Worm (Caenorhabditis elegans) whole organism, L4 larva: ENCODE data around the gene T25B2.4.
A peak's percentile ranks its signal among the peaks of the same experiment; 100 is the strongest.

Experiments
- D1046.2 ChIP-seq: fragments of 200-800 bp; sonication (Bioruptor generic); IDR thresholded peaks from 2 replicates; pipeline ENCODE4 v1.3.6; 2022; ENCODE audit warnings: missing genetic modification characterization, missing compliant biosample characterization
- T20F7.1 ChIP-seq: fragments of 200-800 bp; sonication (Bioruptor generic); optimal IDR thresholded peaks from 2 replicates; lab custom pipeline; 2018; ENCODE audit warnings: mild to moderate bottlenecking, missing genetic modification characterization, missing compliant biosample characterization
- aha-1 ChIP-seq: fragments of 150-350 bp; peaks from one replicate; lab custom pipeline; 2014; ENCODE audit warnings: missing biosample characterization, missing genetic modification characterization
- ama-1 ChIP-seq: fragments of 150-350 bp; optimal IDR thresholded peaks from 2 replicates; lab custom pipeline; 2014; ENCODE audit warnings: inconsistent platforms, mixed read lengths
- ceh-28 ChIP-seq: fragments of 150-350 bp; optimal IDR thresholded peaks from 2 replicates; lab custom pipeline; 2014; ENCODE audit warnings: missing biosample characterization, missing genetic modification reagents, missing genetic modification characterization
- ceh-82 ChIP-seq: sonication (generic microtip); optimal IDR thresholded peaks from 2 replicates; lab custom pipeline; 2017; ENCODE audit warnings: missing biosample characterization, missing genetic modification characterization
- cey-2 ChIP-seq: sonication (generic microtip); optimal IDR thresholded peaks from 3 replicates; lab custom pipeline; 2017; ENCODE audit warnings: missing genetic modification characterization, mild to moderate bottlenecking, missing compliant biosample characterization, antibody characterized with exemption, borderline replicate concordance; ENCODE audit not compliant: insufficient read depth
- ctbp-1 ChIP-seq: fragments of 200-800 bp; sonication (Bioruptor generic); IDR thresholded peaks from 2 replicates; pipeline ENCODE4 v1.3.6; 2022; ENCODE audit warnings: missing genetic modification reagents, missing genetic modification characterization, missing compliant biosample characterization
- daf-16 ChIP-seq, 3 experiments: sonication (generic microtip); optimal IDR thresholded peaks; 2 replicates each; lab custom pipeline; 2016 to 2017; ENCODE audit warnings: missing genetic modification characterization in 3 of 3, missing genetic modification reagents in 3 of 3, mild to moderate bottlenecking in 2 of 3, missing compliant biosample characterization in 2 of 3, missing biosample characterization in 1 of 3, moderate library complexity in 1 of 3
- dpl-1 ChIP-seq: fragments of 150-350 bp; optimal IDR thresholded peaks from 2 replicates; lab custom pipeline; 2014; ENCODE audit warnings: missing biosample characterization, missing genetic modification reagents, missing genetic modification characterization
- egl-27 ChIP-seq: sonication (generic microtip); optimal IDR thresholded peaks from 3 replicates; lab custom pipeline; 2017; ENCODE audit warnings: missing biosample characterization, missing genetic modification reagents, missing genetic modification characterization
- hlh-11 ChIP-seq: fragments of 200-800 bp; sonication (Bioruptor generic); optimal IDR thresholded peaks from 2 replicates; lab custom pipeline; 2018; ENCODE audit warnings: mild to moderate bottlenecking, missing genetic modification characterization, missing compliant biosample characterization
- hmg-1.1 ChIP-seq: fragments of 200-800 bp; sonication (Bioruptor generic); IDR thresholded peaks from 2 replicates; pipeline ENCODE4 v1.3.6; 2022; ENCODE audit warnings: missing genetic modification reagents, missing genetic modification characterization, missing compliant biosample characterization
- lin-15B ChIP-seq: fragments of 150-350 bp; sonication (generic microtip); optimal IDR thresholded peaks from 3 replicates; lab custom pipeline; 2014; ENCODE audit warnings: missing biosample characterization, missing genetic modification characterization
- lir-3 ChIP-seq: sonication (generic microtip); optimal IDR thresholded peaks from 2 replicates; lab custom pipeline; 2016; ENCODE audit warnings: mild to moderate bottlenecking, missing genetic modification characterization, missing compliant biosample characterization
- mdl-1 ChIP-seq, 2 experiments: fragments of 150-350 bp in 1 of 2; sonication (generic microtip) in 1 of 2; optimal IDR thresholded peaks; 2 replicates each; lab custom pipeline; 2014 to 2017; ENCODE audit warnings: missing biosample characterization in 2 of 2, missing genetic modification characterization in 2 of 2
- mep-1 ChIP-seq: fragments of 150-350 bp; sonication (generic microtip); optimal IDR thresholded peaks from 3 replicates; lab custom pipeline; 2014; ENCODE audit warnings: missing biosample characterization, missing genetic modification characterization
- mes-2 ChIP-seq: sonication (generic microtip); optimal IDR thresholded peaks from 2 replicates; lab custom pipeline; 2016; ENCODE audit warnings: missing genotype, mild to moderate bottlenecking, missing genetic modification characterization, missing compliant biosample characterization; ENCODE audit not compliant: poor library complexity, severe bottlenecking
- nhr-28 ChIP-seq: fragments of 150-350 bp; optimal IDR thresholded peaks from 2 replicates; lab custom pipeline; 2014; ENCODE audit warnings: missing biosample characterization, missing genetic modification characterization
- nhr-42 ChIP-seq: fragments of 200-800 bp; sonication (Bioruptor generic); IDR thresholded peaks from 2 replicates; pipeline ENCODE4 v1.3.6; 2022; ENCODE audit warnings: missing genetic modification characterization, missing compliant biosample characterization
- pha-4 ChIP-seq, 2 experiments: fragments of 150-350 bp in 1 of 2; fragments of 200-800 bp in 1 of 2; sonication (Bioruptor generic) in 1 of 2; IDR thresholded peaks in 1 of 2; optimal IDR thresholded peaks in 1 of 2; 2 replicates each; pipeline versions ENCODE4 v1.3.6 to Lab custom; 2014 to 2022; ENCODE audit warnings: missing genetic modification characterization in 2 of 2, missing genetic modification reagents in 2 of 2, missing biosample characterization in 1 of 2, missing compliant biosample characterization in 1 of 2
- rbr-2 ChIP-seq: sonication (generic microtip); optimal IDR thresholded peaks from 2 replicates; lab custom pipeline; 2016; ENCODE audit warnings: missing genotype, missing genetic modification characterization, missing compliant biosample characterization
- sdz-12 ChIP-seq: fragments of 200-800 bp; sonication (Bioruptor generic); optimal IDR thresholded peaks from 2 replicates; lab custom pipeline; 2018; ENCODE audit warnings: mild to moderate bottlenecking, missing genetic modification characterization, missing compliant biosample characterization
- set-16 ChIP-seq: fragments of 200-800 bp; sonication (Bioruptor generic); IDR thresholded peaks from 2 replicates; pipeline ENCODE4 v1.3.6; 2022; ENCODE audit warnings: missing genetic modification reagents, missing genetic modification characterization, missing compliant biosample characterization
- skn-1 ChIP-seq: fragments of 150-350 bp; optimal IDR thresholded peaks from 2 replicates; lab custom pipeline; 2014; ENCODE audit warnings: missing biosample characterization, missing genetic modification characterization
- snpc-4 ChIP-seq: fragments of 150-350 bp; optimal IDR thresholded peaks from 2 replicates; lab custom pipeline; 2014; ENCODE audit warnings: missing biosample characterization, missing genetic modification characterization
- spr-1 ChIP-seq: sonication (generic microtip); optimal IDR thresholded peaks from 2 replicates; lab custom pipeline; 2016; ENCODE audit warnings: mild to moderate bottlenecking, missing genetic modification characterization, missing compliant biosample characterization
- tag-97 ChIP-seq: fragments of 200-800 bp; sonication (Bioruptor generic); IDR thresholded peaks from 2 replicates; pipeline ENCODE4 v1.3.6; 2022; ENCODE audit warnings: missing genetic modification characterization, missing compliant biosample characterization
- unc-130 ChIP-seq: sonication (generic microtip); optimal IDR thresholded peaks from 2 replicates; lab custom pipeline; 2016; ENCODE audit warnings: missing genetic modification reagents, missing genetic modification characterization, missing compliant biosample characterization
- unc-39 ChIP-seq: sonication (generic microtip); optimal IDR thresholded peaks from 2 replicates; lab custom pipeline; 2017; ENCODE audit warnings: missing biosample characterization, missing genetic modification characterization
- unc-62 ChIP-seq, 3 experiments: fragments of 150-350 bp in 1 of 3; sonication (generic microtip); optimal IDR thresholded peaks in 2 of 3; peaks in 1 of 3; 1 replicate in 1 of 3; 2 replicates in 2 of 3; lab custom pipeline; 2014 to 2017; ENCODE audit warnings: missing biosample characterization in 3 of 3, missing genetic modification characterization in 3 of 3, missing genetic modification reagents in 3 of 3, missing genotype in 1 of 3
- zip-11 ChIP-seq: fragments of 200-800 bp; sonication (Bioruptor generic); IDR thresholded peaks from 2 replicates; pipeline ENCODE4 v1.3.6; 2022; ENCODE audit warnings: missing genetic modification characterization, missing compliant biosample characterization
- ztf-11 ChIP-seq: fragments of 150-350 bp; optimal IDR thresholded peaks from 2 replicates; lab custom pipeline; 2014; ENCODE audit warnings: missing biosample characterization, missing genetic modification characterization

The T25B2.4 gene

DNA sequence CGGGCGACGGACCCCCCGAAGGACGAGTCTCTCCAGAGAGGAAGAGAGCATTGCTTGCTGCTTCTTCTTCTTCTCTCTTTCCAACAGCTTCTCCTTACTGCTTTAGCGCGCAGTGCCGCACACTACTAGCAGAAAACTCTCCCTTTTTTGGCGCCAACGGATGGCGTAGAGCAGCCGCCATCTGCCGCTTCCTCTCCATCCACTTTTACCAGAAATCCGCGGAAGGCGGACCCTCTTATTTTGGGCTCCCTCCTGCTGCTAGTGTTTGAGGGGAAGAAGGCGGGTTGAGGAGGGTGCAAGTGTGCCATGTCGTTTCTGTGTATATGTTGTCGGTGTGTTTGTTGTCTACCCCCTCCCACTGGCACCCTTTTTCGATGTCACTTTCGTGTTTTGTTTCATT is 43.6 kb upstream of the T25B2.4 start:
- no peak for TF ChIP-seq dpl-1
- TF ChIP-seq rbr-2 (tag; lab: Kevin White, UChicago) = peak; percentile 56
- no peak for TF ChIP-seq tag-97
- TF ChIP-seq nhr-28 (tag; lab: Kevin White, UChicago) = no peak
- TF ChIP-seq lir-3 (tag; lab: Kevin White, UChicago) = no peak
- no peak for TF ChIP-seq cey-2
- TF ChIP-seq unc-62 (GFP tag; optimal IDR thresholded peaks at IDR 0.05 in 1 of 2; lab: Kevin White, UChicago) = peak in 1 of 2 experiments; percentile 49
- TF ChIP-seq unc-62 (tag; optimal IDR thresholded peaks at IDR 0.05; lab: Kevin White, UChicago) = no peak
- TF ChIP-seq egl-27 = no peak
- TF ChIP-seq set-16 = peak; percentile 83
- TF ChIP-seq pha-4 (GFP tag; IDR thresholded peaks at IDR 0.05; lab: Robert Waterston, UW) = peak; percentile 15; the same call in 1 of the 2 replicates
- no peak for TF ChIP-seq pha-4 (tag; optimal IDR thresholded peaks at IDR 0.05; lab: Kevin White, UChicago)
- no peak for TF ChIP-seq snpc-4 (tag; lab: Kevin White, UChicago)
- peak; percentile 15 for TF ChIP-seq hlh-11 (tag; lab: Kevin White, UChicago)
- TF ChIP-seq hmg-1.1 (GFP tag; lab: Robert Waterston, UW) = peak; percentile 31; the same call in 1 of the 2 replicates
- TF ChIP-seq mep-1 (tag; lab: Kevin White, UChicago) = peak; percentile 16

DNA sequence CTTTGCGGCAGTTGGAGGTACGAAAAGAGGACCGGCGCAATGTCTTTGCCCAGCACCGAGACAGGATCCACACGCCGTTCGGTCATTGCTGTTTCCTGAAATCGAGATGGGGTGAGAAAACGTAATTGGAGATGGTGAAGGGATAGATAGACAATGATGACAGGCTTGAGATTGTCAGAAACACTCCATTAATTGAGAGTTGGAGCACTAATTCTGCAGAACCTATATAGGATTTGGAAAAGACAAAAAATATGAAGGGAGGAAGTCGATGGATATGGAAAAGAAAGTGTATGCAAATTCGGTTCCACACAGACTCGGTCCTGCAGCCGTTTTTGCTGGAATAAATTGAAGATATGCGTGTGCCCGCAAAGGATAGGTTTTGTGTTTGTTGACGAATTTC is 39.8 kb upstream of the T25B2.4 start, which contains the start of gene Y72A10A.1:
Gene Y72A10A.1, minus strand, starts transcription at position 101 of the 400 bp plus-strand sequence.
- TF ChIP-seq unc-62 (GFP tag; optimal IDR thresholded peaks at IDR 0.05 in 1 of 2; lab: Kevin White, UChicago) (peak in 1 of 2 experiments; percentile 43), unc-62 (tag; optimal IDR thresholded peaks at IDR 0.05; lab: Kevin White, UChicago) (no peak), aha-1 (tag; lab: Kevin White, UChicago) (peak; percentile 45), ctbp-1 (GFP tag; lab: Robert Waterston, UW) (no peak)

- TF ChIP-seq ztf-11 (tag; lab: Kevin White, UChicago) (no peak), unc-62 (GFP tag; optimal IDR thresholded peaks at IDR 0.05 in 1 of 2; lab: Kevin White, UChicago) (peak in 1 of 2 experiments; percentile 61), unc-62 (tag; optimal IDR thresholded peaks at IDR 0.05; lab: Kevin White, UChicago) (no peak)
- TF ChIP-seq, all 104 proteins: peak for 1
These were observed 32.1 kb upstream of the T25B2.4 start for ce11 chrX:6145921-6146320.

DNA sequence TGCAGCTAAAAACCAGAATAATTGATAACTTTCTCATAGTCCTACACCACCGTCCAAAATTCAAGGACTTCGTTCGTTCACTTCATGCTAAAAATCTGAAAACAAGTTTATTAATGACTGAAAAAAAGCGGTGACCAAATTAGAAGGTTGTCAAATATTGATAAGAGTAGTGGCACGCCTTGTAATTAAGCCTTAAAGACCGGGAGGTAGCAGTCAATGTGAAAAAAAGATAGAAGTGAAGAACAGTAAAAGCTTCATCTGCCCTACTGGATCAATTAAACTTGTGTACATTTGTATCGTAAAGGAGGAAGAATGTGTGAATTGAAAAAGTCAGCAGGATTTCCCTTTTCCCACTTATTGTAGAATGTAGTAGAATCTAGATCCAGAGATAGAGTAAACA is 27.6 kb upstream of the T25B2.4 start, which contains the start of gene tag-275:
Gene tag-275, minus strand, starts transcription at position 101 of the 400 bp plus-strand sequence.
- TF ChIP-seq D1046.2 = no peak
- no peak for TF ChIP-seq unc-130
- TF ChIP-seq mes-2 (tag; lab: Kevin White, UChicago) = no peak
- no peak for TF ChIP-seq mdl-1 (tag; optimal IDR thresholded peaks at IDR 0.05; lab: Kevin White, UChicago)
- TF ChIP-seq zip-11 (GFP tag; lab: Robert Waterston, UW) = no peak
- no peak for TF ChIP-seq T20F7.1
- no peak for TF ChIP-seq sdz-12 (GFP tag; lab: Kevin White, UChicago)
- TF ChIP-seq pha-4 (GFP tag; IDR thresholded peaks at IDR 0.05; lab: Robert Waterston, UW) = no peak
- TF ChIP-seq pha-4 (tag; optimal IDR thresholded peaks at IDR 0.05; lab: Kevin White, UChicago) = no peak
- no peak for TF ChIP-seq ama-1 (lab: Kevin White, UChicago)
- no peak for TF ChIP-seq lin-15B (tag; lab: Kevin White, UChicago)
- no peak for TF ChIP-seq snpc-4 (tag; lab: Kevin White, UChicago)
- no peak for TF ChIP-seq egl-27
- TF ChIP-seq unc-39 = no peak
- TF ChIP-seq skn-1 (tag; lab: Kevin White, UChicago) = no peak
- TF ChIP-seq hlh-11 (tag; lab: Kevin White, UChicago) = no peak
- no peak for TF ChIP-seq ceh-28
- no peak for TF ChIP-seq ceh-82 (tag; lab: Kevin White, UChicago)

DNA sequence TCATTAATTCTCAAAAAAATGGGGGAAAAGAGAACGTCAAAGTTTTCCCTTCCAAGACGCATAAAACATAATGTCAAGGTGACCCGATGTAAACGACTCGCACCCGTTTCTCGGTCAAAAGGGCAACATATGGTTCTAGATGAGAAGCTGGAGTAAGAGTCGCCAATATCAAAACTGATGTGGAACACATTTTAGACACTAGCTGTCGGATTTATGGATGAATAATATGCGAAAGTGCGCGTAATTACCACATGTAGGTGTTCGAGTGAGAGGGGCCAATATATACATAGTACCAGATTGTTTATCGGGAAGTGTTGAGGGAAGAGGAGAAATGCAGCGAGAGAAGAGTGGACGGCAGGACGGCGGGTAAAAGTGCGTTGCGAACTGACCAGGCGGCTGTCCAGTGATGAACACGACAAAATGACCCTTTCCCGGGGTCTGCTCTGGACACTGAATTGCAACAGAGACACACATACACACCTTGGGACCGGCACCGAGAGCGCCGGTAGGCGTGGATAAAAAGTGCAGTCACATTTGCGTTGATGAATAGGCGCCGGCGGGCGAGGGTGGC is 27.0 kb upstream of the T25B2.4 start:
- peak; percentile 37 for TF ChIP-seq hlh-11 (tag; lab: Kevin White, UChicago)
- TF ChIP-seq unc-62 (GFP tag; optimal IDR thresholded peaks at IDR 0.05 in 1 of 2; lab: Kevin White, UChicago) = peak in 1 of 2 experiments; percentile 60
- no peak for TF ChIP-seq unc-62 (tag; optimal IDR thresholded peaks at IDR 0.05; lab: Kevin White, UChicago)
- TF ChIP-seq daf-16 (GFP tag; optimal IDR thresholded peaks at IDR 0.05; lab: Kevin White, UChicago) = peak in 1 of 2 experiments; percentile 41
- no peak for TF ChIP-seq daf-16 (tag; optimal IDR thresholded peaks at IDR 0.05; lab: Kevin White, UChicago)
- no peak for TF ChIP-seq spr-1
- TF ChIP-seq nhr-42 (GFP tag; lab: Robert Waterston, UW) = no peak
